Worm (Caenorhabditis elegans): ENCODE measurements around the gene irld-51.

irld-51 gene

DNA sequence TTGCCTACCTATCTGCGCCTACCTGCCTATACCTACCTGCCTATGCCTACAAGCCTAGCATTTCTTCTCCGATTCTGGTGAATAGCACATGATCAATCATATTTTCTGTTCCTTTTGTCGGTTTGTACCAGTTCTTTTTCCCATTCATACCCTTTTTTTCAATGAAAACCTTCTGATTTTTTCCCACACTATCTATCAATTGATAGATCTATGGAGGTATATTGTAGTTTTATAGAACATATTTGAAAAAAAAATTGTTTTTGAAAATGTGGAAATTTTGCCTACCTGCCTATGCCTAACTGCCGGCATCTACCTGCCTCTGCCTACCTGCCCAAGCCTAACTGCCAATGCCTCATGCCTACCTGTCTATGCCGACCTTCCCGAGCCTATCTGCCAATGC is 11.1 kb upstream of the irld-51 start:
- TF ChIP-seq lsy-2 (tag; optimal IDR thresholded peaks at IDR 0.05): no peak
- TF ChIP-seq ceh-63 (GFP tag; optimal IDR thresholded peaks at IDR 0.05): no peak
- TF ChIP-seq alr-1 (tag; optimal IDR thresholded peaks at IDR 0.05; ENCODE audit: borderline replicate concordance): no peak
- TF ChIP-seq F16B12.6 (tag; optimal IDR thresholded peaks at IDR 0.05): no peak
- TF ChIP-seq efl-3 (GFP tag; optimal IDR thresholded peaks at IDR 0.05): no peak
- no peak for TF ChIP-seq nhr-47 (tag; optimal IDR thresholded peaks at IDR 0.05)
- no peak for TF ChIP-seq ets-5 (GFP tag; IDR thresholded peaks at IDR 0.05)
- TF ChIP-seq C34B4.2 (tag; optimal IDR thresholded peaks at IDR 0.05): no peak
- no peak for TF ChIP-seq ces-1 (GFP tag; optimal IDR thresholded peaks at IDR 0.05)
- no peak for TF ChIP-seq blmp-1 (tag; optimal IDR thresholded peaks at IDR 0.05)
- no peak for TF ChIP-seq ztf-11 (tag; optimal IDR thresholded peaks at IDR 0.05)
- TF ChIP-seq irx-1 (tag; optimal IDR thresholded peaks at IDR 0.05): no peak
- no peak for TF ChIP-seq nhr-90 (tag; optimal IDR thresholded peaks at IDR 0.05; ENCODE audit: poor library complexity)
- no peak for TF ChIP-seq grh-1 (GFP tag; IDR thresholded peaks at IDR 0.05)
- no peak for TF ChIP-seq unc-30 (tag; optimal IDR thresholded peaks at IDR 0.05)
- TF ChIP-seq aha-1 (tag; optimal IDR thresholded peaks at IDR 0.05): no peak
- no peak for TF ChIP-seq nhr-11 (tag; optimal IDR thresholded peaks at IDR 0.05)
- TF ChIP-seq sptf-1 (tag; optimal IDR thresholded peaks at IDR 0.05): no peak
- TF ChIP-seq dsc-1 (tag; optimal IDR thresholded peaks at IDR 0.05): no peak

DNA sequence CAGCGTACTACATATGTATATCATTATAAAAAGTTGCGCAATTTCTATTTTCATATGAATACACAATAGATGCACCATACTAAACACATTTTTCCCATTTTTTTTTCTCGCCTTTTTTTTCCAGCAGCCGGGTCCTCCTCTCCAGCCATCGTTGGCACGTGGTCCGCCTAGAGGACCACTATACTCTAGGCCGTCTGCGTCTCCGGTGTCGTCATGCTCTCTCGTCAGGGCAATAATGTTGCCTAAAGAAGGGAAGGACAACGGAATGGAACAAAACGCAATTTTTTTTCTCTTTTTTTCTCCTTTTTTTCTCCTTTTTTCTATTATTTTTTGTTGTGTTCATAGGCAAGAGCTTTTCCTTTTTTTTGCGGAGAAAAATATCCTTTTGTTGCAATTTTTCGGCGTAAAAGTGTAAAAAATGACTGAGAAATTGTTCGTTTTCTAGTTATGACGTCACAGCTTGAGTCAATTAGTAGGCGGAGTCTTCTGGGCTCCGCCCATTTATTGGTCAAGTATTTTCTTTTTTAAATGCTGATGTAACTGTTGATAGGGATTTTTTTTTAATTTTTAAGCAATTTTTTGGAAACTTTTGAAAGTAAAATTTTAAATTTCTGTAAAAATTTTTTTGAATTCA is 10.1 kb upstream of the irld-51 start:
- TF ChIP-seq blmp-1 (tag; optimal IDR thresholded peaks at IDR 0.05): no peak
- no peak for TF ChIP-seq F16B12.6 (tag; optimal IDR thresholded peaks at IDR 0.05)
- TF ChIP-seq isw-1 (GFP tag; IDR thresholded peaks at IDR 0.05): peak; percentile 40; the same call in 1 of the 2 replicates
- no peak for TF ChIP-seq ama-1 (optimal IDR thresholded peaks at IDR 0.05)
- peak; percentile 71 for TF ChIP-seq nhr-20 (tag; optimal IDR thresholded peaks at IDR 0.05)
- peak; percentile 3 to 66 (median 16) for TF ChIP-seq ceh-82 (tag; optimal IDR thresholded peaks at IDR 0.05)
- TF ChIP-seq mdl-1 (tag; optimal IDR thresholded peaks at IDR 0.05): peak; percentile 51 to 63
- peak; percentile 93 for TF ChIP-seq lin-14 (GFP tag; optimal IDR thresholded peaks at IDR 0.05)
- TF ChIP-seq fkh-10 (GFP tag; optimal IDR thresholded peaks at IDR 0.05): peak; percentile 85
- TF ChIP-seq lin-15B (tag; optimal IDR thresholded peaks at IDR 0.05): no peak
- no peak for TF ChIP-seq xbp-1 (tag; optimal IDR thresholded peaks at IDR 0.05)
- peak; percentile 69 for TF ChIP-seq unc-86 (tag; optimal IDR thresholded peaks at IDR 0.05)
- TF ChIP-seq swsn-7 (tag; optimal IDR thresholded peaks at IDR 0.05): peak; percentile 53
- TF ChIP-seq pqm-1 (tag; optimal IDR thresholded peaks at IDR 0.05): no peak
- TF ChIP-seq tbx-2 (tag; optimal IDR thresholded peaks at IDR 0.05): peak; percentile 38
- peak; percentile 32 to 38 for TF ChIP-seq efl-1 (optimal IDR thresholded peaks at IDR 0.05)
- TF ChIP-seq efl-1 (GFP tag; optimal IDR thresholded peaks at IDR 0.05 in 1 of 2): no peak
- TF ChIP-seq lin-35 (GFP tag; optimal IDR thresholded peaks at IDR 0.05): peak in 1 of 2 experiments; percentile 31
- 0 out of 2 replicates have a peak, but pooled peaks have one; percentile 32 for TF ChIP-seq mab-9 (GFP tag; IDR thresholded peaks at IDR 0.05)
- TF ChIP-seq unc-130 (tag; optimal IDR thresholded peaks at IDR 0.05): no peak
- peak; percentile 29 for TF ChIP-seq fkh-8 (tag; optimal IDR thresholded peaks at IDR 0.05)
- no peak for TF ChIP-seq hpl-2 (GFP tag; optimal IDR thresholded peaks at IDR 0.05)
- TF ChIP-seq lsy-2 (tag; optimal IDR thresholded peaks at IDR 0.05): peak in 1 of 2 experiments; percentile 28
- peak; percentile 36 for TF ChIP-seq ceh-8 (GFP tag; optimal IDR thresholded peaks at IDR 0.05)
- peak; percentile 6 for TF ChIP-seq ces-1 (GFP tag; optimal IDR thresholded peaks at IDR 0.05)
- TF ChIP-seq elt-3 (tag; optimal IDR thresholded peaks at IDR 0.05): no peak

All from whole organism, L1 larva.